Worm (Caenorhabditis elegans): ENCODE measurements around the gene era-1.

DNA sequence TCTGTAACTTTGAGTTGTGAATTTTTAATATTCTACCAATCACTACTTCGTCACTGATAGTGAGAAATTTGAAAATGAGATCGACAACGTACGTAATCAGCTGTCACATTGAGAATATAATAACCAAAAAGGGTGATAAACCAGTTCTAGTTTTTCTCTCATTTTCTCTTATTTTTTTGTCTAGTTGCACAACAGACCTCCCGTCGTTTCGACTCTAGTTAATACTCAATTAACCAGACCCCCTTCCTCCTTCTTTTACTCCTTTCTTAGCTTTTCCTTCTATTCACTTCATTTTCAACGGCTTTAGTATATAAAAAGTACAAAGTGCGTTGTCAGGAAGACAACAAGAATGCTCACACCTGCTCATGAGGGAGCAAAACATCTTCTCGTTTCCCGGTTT lies 24.4 kb downstream of the era-1 start, which contains the start of gene ZC487.1:
- TF ChIP-seq mep-1 (tag; optimal IDR thresholded peaks at IDR 0.05), result no peak
- TF ChIP-seq tra-1 (GFP tag; IDR thresholded peaks at IDR 0.05), result no peak
